Fruit fly (Drosophila melanogaster) whole organism, embryonic: Measurements from ENCODE around the gene Rad9.

Experiments
- ATbp ChIP-seq: fragments of 200-800 bp; sonication (Bioruptor generic); optimal IDR thresholded peaks from 2 replicates; lab custom pipeline; 2017; ENCODE audit warnings: missing biosample characterization, mild to moderate bottlenecking, missing genetic modification characterization, missing genetic modification reagents
- BEAF-32 ChIP-seq: fragments of 200-800 bp; sonication (Bioruptor generic); optimal IDR thresholded peaks from 3 replicates; lab custom pipeline; 2017; ENCODE audit warnings: missing biosample characterization, missing genetic modification characterization, mild to moderate bottlenecking, moderate library complexity, missing genetic modification reagents
- Bgb ChIP-seq: fragments of 200-800 bp; sonication (Bioruptor generic); IDR thresholded peaks from 2 replicates; pipeline ENCODE4 v1.3.6; 2022; ENCODE audit warnings: missing biosample characterization, missing genetic modification characterization; ENCODE audit not compliant: partially characterized antibody
- CG10147 ChIP-seq: fragments of 200-800 bp; sonication (Bioruptor generic); optimal IDR thresholded peaks from 2 replicates; lab custom pipeline; 2019; ENCODE audit warnings: missing biosample characterization, mild to moderate bottlenecking, missing genetic modification characterization, moderate library complexity
- CG12391 ChIP-seq: fragments of 200-800 bp; sonication (Bioruptor generic); optimal IDR thresholded peaks from 3 replicates; lab custom pipeline; 2018; ENCODE audit warnings: missing biosample characterization, mild to moderate bottlenecking, missing genetic modification characterization, moderate library complexity
- CG12659 ChIP-seq: fragments of 200-800 bp; sonication (Bioruptor generic); optimal IDR thresholded peaks from 3 replicates; lab custom pipeline; 2017; ENCODE audit warnings: mild to moderate bottlenecking, missing biosample characterization, missing genetic modification reagents, missing genetic modification characterization
- CG13775 ChIP-seq: fragments of 200-800 bp; sonication (Bioruptor generic); optimal IDR thresholded peaks from 3 replicates; lab custom pipeline; 2017; ENCODE audit warnings: missing biosample characterization, mild to moderate bottlenecking, missing genetic modification characterization
- CG14710 ChIP-seq: fragments of 200-800 bp; sonication (Bioruptor generic); optimal IDR thresholded peaks from 3 replicates; lab custom pipeline; 2019; ENCODE audit warnings: missing biosample characterization, mild to moderate bottlenecking, missing genetic modification characterization, moderate library complexity
- CG14860 ChIP-seq: fragments of 200-800 bp; sonication (Bioruptor generic); IDR thresholded peaks from 3 replicates; pipeline ENCODE4 v1.3.6; 2022; ENCODE audit warnings: missing biosample characterization, missing genetic modification characterization; ENCODE audit not compliant: partially characterized antibody
- CG17186 ChIP-seq: fragments of 200-800 bp; sonication (Bioruptor generic); optimal IDR thresholded peaks from 3 replicates; lab custom pipeline; 2017; ENCODE audit warnings: missing biosample characterization, missing genetic modification reagents, missing genetic modification characterization
- CG17912 ChIP-seq: fragments of 200-800 bp; sonication (Bioruptor generic); optimal IDR thresholded peaks from 2 replicates; lab custom pipeline; 2018; ENCODE audit warnings: missing biosample characterization, mild to moderate bottlenecking, missing genetic modification characterization
- CG30431 ChIP-seq: fragments of 200-800 bp; sonication (Bioruptor generic); optimal IDR thresholded peaks from 2 replicates; lab custom pipeline; 2017; ENCODE audit warnings: missing biosample characterization, missing genetic modification characterization
- CG32767 ChIP-seq: fragments of 200-800 bp; sonication (Bioruptor generic); IDR thresholded peaks from 2 replicates; pipeline ENCODE4 v1.3.6; 2022; ENCODE audit warnings: missing biosample characterization, missing genetic modification characterization
- CG3726 ChIP-seq: fragments of 200-800 bp; sonication (Bioruptor generic); IDR thresholded peaks from 3 replicates; pipeline ENCODE4, ENCODE4 v1.3.6; 2022; ENCODE audit warnings: missing biosample characterization, missing genetic modification characterization
- CG4424 ChIP-seq: fragments of 200-800 bp; sonication (Bioruptor generic); optimal IDR thresholded peaks from 3 replicates; lab custom pipeline; 2016; ENCODE audit warnings: missing biosample characterization, missing genetic modification characterization
- CG6272 ChIP-seq: fragments of 200-800 bp; sonication (Bioruptor generic); IDR thresholded peaks from 2 replicates; pipeline ENCODE4 v1.3.6; 2022; ENCODE audit warnings: missing biosample characterization, missing genetic modification characterization
- CG6791 ChIP-seq: fragments of 200-800 bp; sonication (Bioruptor generic); IDR thresholded peaks from 3 replicates; pipeline ENCODE4 v1.3.6; 2022; ENCODE audit warnings: missing biosample characterization, missing genetic modification characterization; ENCODE audit not compliant: partially characterized antibody
- CG6854 ChIP-seq: fragments of 200-800 bp; sonication (Bioruptor generic); optimal IDR thresholded peaks from 3 replicates; lab custom pipeline; 2017; ENCODE audit warnings: missing biosample characterization, mild to moderate bottlenecking, missing genetic modification characterization
- CG8388 ChIP-seq: fragments of 200-800 bp; sonication (Bioruptor generic); optimal IDR thresholded peaks from 2 replicates; lab custom pipeline; 2019; ENCODE audit warnings: missing biosample characterization, mild to moderate bottlenecking, missing genetic modification characterization, moderate library complexity
- Doc3 ChIP-seq: fragments of 200-800 bp; sonication (Bioruptor generic); IDR thresholded peaks from 3 replicates; pipeline ENCODE4 v1.3.6; 2022; ENCODE audit warnings: missing biosample characterization, missing genetic modification characterization; ENCODE audit not compliant: partially characterized antibody
- Dref ChIP-seq: fragments of 200-800 bp; sonication (Bioruptor generic); IDR thresholded peaks from 2 replicates; pipeline ENCODE4 v1.3.6; 2022; ENCODE audit warnings: missing biosample characterization, missing genetic modification characterization
- Ets97D ChIP-seq: fragments of 200-800 bp; sonication (Bioruptor generic); optimal IDR thresholded peaks from 3 replicates; lab custom pipeline; 2016; ENCODE audit warnings: missing biosample characterization, missing genetic modification characterization
- Gsc ChIP-seq: fragments of 200-800 bp; sonication (Bioruptor generic); IDR thresholded peaks from 2 replicates; pipeline ENCODE4 v1.3.6; 2022; ENCODE audit warnings: missing biosample characterization, missing genetic modification characterization
- Hr3 ChIP-seq: fragments of 200-800 bp; sonication (Bioruptor generic); optimal IDR thresholded peaks from 3 replicates; lab custom pipeline; 2016; ENCODE audit warnings: missing biosample characterization, missing genetic modification characterization
- Mad ChIP-seq: fragments of 200-800 bp; sonication (Bioruptor generic); optimal IDR thresholded peaks from 2 replicates; lab custom pipeline; 2016; ENCODE audit warnings: missing biosample characterization, missing genetic modification characterization
- Meics ChIP-seq: fragments of 200-800 bp; sonication (Bioruptor generic); optimal IDR thresholded peaks from 2 replicates; lab custom pipeline; 2017; ENCODE audit warnings: missing biosample characterization, mild to moderate bottlenecking, missing genetic modification characterization
- Opbp ChIP-seq: fragments of 200-800 bp; sonication (Bioruptor generic); IDR thresholded peaks from 3 replicates; pipeline ENCODE4 v1.3.6; 2022; ENCODE audit warnings: missing biosample characterization, missing genetic modification characterization; ENCODE audit not compliant: partially characterized antibody
- Rfx ChIP-seq: fragments of 200-800 bp; sonication (Bioruptor generic); IDR thresholded peaks from 2 replicates; pipeline ENCODE4 v1.3.6; 2022; ENCODE audit warnings: missing biosample characterization, missing genetic modification characterization
- Sox102F ChIP-seq: fragments of 200-800 bp; sonication (Bioruptor generic); optimal IDR thresholded peaks from 2 replicates; lab custom pipeline; 2018; ENCODE audit warnings: missing biosample characterization, mild to moderate bottlenecking, missing genetic modification characterization, moderate library complexity
- Xbp1 ChIP-seq: fragments of 200-800 bp; sonication (Bioruptor generic); optimal IDR thresholded peaks from 3 replicates; lab custom pipeline; 2016; ENCODE audit warnings: missing biosample characterization, mild to moderate bottlenecking, missing genetic modification characterization
- amos ChIP-seq: fragments of 200-800 bp; sonication (Bioruptor generic); IDR thresholded peaks from 2 replicates; pipeline ENCODE4 v1.3.6; 2022; ENCODE audit warnings: missing biosample characterization, missing genetic modification characterization; ENCODE audit not compliant: partially characterized antibody
- aop ChIP-seq: fragments of 200-800 bp; sonication (Bioruptor generic); IDR thresholded peaks from 2 replicates; pipeline ENCODE4 v1.3.6; 2022; ENCODE audit warnings: missing biosample characterization, missing genetic modification characterization
- caup ChIP-seq: fragments of 200-800 bp; sonication (Bioruptor generic); optimal IDR thresholded peaks from 3 replicates; lab custom pipeline; 2017; ENCODE audit warnings: missing biosample characterization, mild to moderate bottlenecking, missing genetic modification characterization, moderate library complexity; ENCODE audit not compliant: severe bottlenecking
- chn ChIP-seq: fragments of 200-800 bp; sonication (Bioruptor generic); optimal IDR thresholded peaks from 2 replicates; lab custom pipeline; 2016; ENCODE audit warnings: missing biosample characterization, missing genetic modification characterization
- croc ChIP-seq: fragments of 200-800 bp; sonication (Bioruptor generic); conservative IDR thresholded peaks from 3 replicates; pipeline ENCODE4 v1.3.6; 2022; ENCODE audit warnings: missing biosample characterization, missing genetic modification characterization
- grau ChIP-seq: fragments of 200-800 bp; optimal IDR thresholded peaks from 3 replicates; lab custom pipeline; 2019; ENCODE audit warnings: missing biosample characterization, mild to moderate bottlenecking, missing genetic modification characterization, moderate library complexity
- hbn ChIP-seq: fragments of 200-800 bp; sonication (Bioruptor generic); IDR thresholded peaks from 2 replicates; pipeline ENCODE4 v1.3.6; 2022; ENCODE audit warnings: missing biosample characterization, missing genetic modification characterization; ENCODE audit not compliant: partially characterized antibody
- kay ChIP-seq: fragments of 200-800 bp; sonication (Bioruptor generic); optimal IDR thresholded peaks from 2 replicates; lab custom pipeline; 2016; ENCODE audit warnings: missing biosample characterization, missing genetic modification characterization
- mam ChIP-seq: fragments of 200-800 bp; sonication (Bioruptor generic); optimal IDR thresholded peaks from 3 replicates; lab custom pipeline; 2016; ENCODE audit warnings: missing biosample characterization, missing genetic modification characterization
- nmo ChIP-seq: fragments of 200-800 bp; sonication (Bioruptor generic); optimal IDR thresholded peaks from 2 replicates; lab custom pipeline; 2018; ENCODE audit warnings: missing biosample characterization, mild to moderate bottlenecking, missing genetic modification characterization, moderate library complexity
- phol ChIP-seq: fragments of 200-800 bp; sonication (Bioruptor generic); optimal IDR thresholded peaks from 3 replicates; lab custom pipeline; 2018; ENCODE audit warnings: missing biosample characterization, mild to moderate bottlenecking, missing genetic modification characterization, moderate library complexity
- pzg ChIP-seq: fragments of 200-800 bp; sonication (Bioruptor generic); optimal IDR thresholded peaks from 3 replicates; lab custom pipeline; 2018; ENCODE audit warnings: missing biosample characterization, mild to moderate bottlenecking, missing genetic modification characterization, moderate library complexity
- ranshi ChIP-seq: fragments of 200-800 bp; sonication (Bioruptor generic); IDR thresholded peaks from 2 replicates; pipeline ENCODE4 v1.3.6; 2022; ENCODE audit warnings: missing biosample characterization, missing genetic modification characterization
- stc ChIP-seq: fragments of 200-800 bp; sonication (Bioruptor generic); IDR thresholded peaks from 2 replicates; pipeline ENCODE4 v1.3.6; 2022; ENCODE audit warnings: missing biosample characterization, missing genetic modification characterization
- stwl ChIP-seq: fragments of 200-800 bp; sonication (Bioruptor generic); optimal IDR thresholded peaks from 3 replicates; lab custom pipeline; 2018; ENCODE audit warnings: missing biosample characterization, mild to moderate bottlenecking, missing genetic modification characterization, moderate library complexity
- unc-4 ChIP-seq: fragments of 200-800 bp; sonication (Bioruptor generic); IDR thresholded peaks from 2 replicates; pipeline ENCODE4 v1.3.6; 2022; ENCODE audit warnings: missing biosample characterization, missing genetic modification characterization; ENCODE audit not compliant: partially characterized antibody
- z ChIP-seq: fragments of 200-800 bp; sonication (Bioruptor generic); IDR thresholded peaks from 3 replicates; pipeline ENCODE4 v1.3.6; 2022; ENCODE audit warnings: missing biosample characterization, missing genetic modification characterization

The Rad9 gene

DNA sequence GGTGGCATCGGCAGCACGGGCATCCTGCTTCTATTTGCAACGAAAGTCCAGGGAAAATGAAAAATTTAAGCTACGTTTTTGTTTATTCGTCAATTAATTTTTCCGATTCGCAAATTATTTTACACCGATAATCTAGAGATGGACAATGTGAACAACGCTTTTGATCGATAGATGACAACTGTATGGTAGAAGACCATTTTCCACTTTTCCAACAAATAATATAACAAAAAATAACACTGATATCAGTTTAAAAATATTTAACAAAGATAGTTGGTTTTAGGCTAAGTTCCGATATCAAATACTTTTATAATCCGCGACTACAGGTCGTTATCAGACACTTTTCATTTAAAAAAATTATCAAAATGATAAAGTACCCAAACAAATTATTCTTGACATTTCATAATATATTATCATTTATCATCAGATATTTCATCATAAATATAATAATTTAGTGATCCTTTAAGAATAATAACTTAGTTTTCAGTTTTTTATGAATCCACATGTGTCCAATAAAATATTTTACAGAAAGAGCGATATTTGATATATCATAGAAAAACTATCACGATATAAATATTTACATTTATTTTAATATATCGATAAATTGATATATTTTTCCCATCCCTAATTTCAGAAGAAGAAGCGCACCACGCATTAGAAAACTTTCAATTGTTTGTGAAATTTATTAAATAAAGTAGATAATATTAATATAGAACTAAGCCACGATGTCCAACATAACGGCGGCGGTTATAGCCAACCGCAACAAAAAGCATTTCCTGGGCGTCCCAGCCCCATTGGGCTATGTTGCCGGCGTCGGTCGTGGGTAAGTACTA, 32.6 kb upstream of the Rad9 start, which contains the start of the genes CSN1b and Prp6 (continued):
- TF ChIP-seq CG12659 (GFP tag; lab: Kevin White, UChicago) (peak; percentile 52), CG6272 (GFP tag; lab: Robert Waterston, UW) (peak; percentile 29; the same call in 1 of the 2 replicates), CG4424 (GFP tag; lab: Kevin White, UChicago) (peak; percentile 33), hbn (GFP tag; lab: Robert Waterston, UW) (peak; percentile 31), Doc3 (GFP tag; lab: Robert Waterston, UW) (peak; percentile 52; the same call in 2 of the 3 replicates), CG6791 (peak; percentile 57), unc-4 (GFP tag; lab: Robert Waterston, UW) (peak; percentile 49), Ets97D (no peak), Gsc (GFP tag; lab: Robert Waterston, UW) (no peak), phol (tag; lab: Kevin White, UChicago) (peak; percentile 36), kay (GFP tag; lab: Kevin White, UChicago) (no peak), Dref (GFP tag; lab: Robert Waterston, UW) (peak; percentile 65), CG8388 (GFP tag; lab: Kevin White, UChicago) (no peak), ranshi (no peak), Hr3 (peak; percentile 15), CG30431 (GFP tag; lab: Kevin White, UChicago) (no peak), CG10147 (no peak), Xbp1 (GFP tag; lab: Kevin White, UChicago) (peak; percentile 21), Meics (GFP tag; lab: Kevin White, UChicago) (no peak), ATbp (GFP tag; lab: Kevin White, UChicago) (no peak), caup (GFP tag; lab: Kevin White, UChicago) (no peak), pzg (GFP tag; lab: Kevin White, UChicago) (peak; percentile 13), Mad (no peak), Bgb (peak; percentile 61), nmo (GFP tag; lab: Kevin White, UChicago) (peak; percentile 44), CG12391 (tag; lab: Kevin White, UChicago) (peak; percentile 41), Opbp (GFP tag; lab: Robert Waterston, UW) (peak; percentile 48; the same call in 2 of the 3 replicates), CG3726 (GFP tag; lab: Robert Waterston, UW) (no peak), chn (GFP tag; lab: Kevin White, UChicago) (no peak), CG6854 (no peak), Rfx (GFP tag; lab: Robert Waterston, UW) (peak; percentile 38; the same call in 1 of the 2 replicates), grau (no peak), z (GFP tag; lab: Robert Waterston, UW) (no peak), croc (GFP tag; lab: Robert Waterston, UW) (no peak), aop (GFP tag; lab: Robert Waterston, UW) (no peak), CG14860 (GFP tag; lab: Robert Waterston, UW) (0 out of 3 replicates have a peak, but pooled peaks have one; percentile 48), CG17186 (GFP tag; lab: Kevin White, UChicago) (no peak), amos (GFP tag; lab: Robert Waterston, UW) (peak; percentile 60), mam (GFP tag; lab: Kevin White, UChicago) (peak; percentile 12), CG13775 (GFP tag; lab: Kevin White, UChicago) (no peak), Sox102F (GFP tag; lab: Kevin White, UChicago) (no peak), CG17912 (GFP tag; lab: Kevin White, UChicago) (no peak), stwl (tag; lab: Kevin White, UChicago) (no peak), CG32767 (GFP tag; lab: Robert Waterston, UW) (no peak), stc (GFP tag; lab: Robert Waterston, UW) (no peak), BEAF-32 (peak; percentile 74), CG14710 (tag; lab: Kevin White, UChicago) (peak; percentile 60)
